Worm (Caenorhabditis elegans) whole organism, dauer: Measurements from ENCODE around the gene ZC190.5.
"Not testable (repeated sequence)": the region's sequence is repeated elsewhere in the genome, so short reads cannot be mapped to it uniquely, and the experiment has no call there.

Experiments used
- unc-62 ChIP-seq: sonication (generic microtip); optimal IDR thresholded peaks from 2 replicates; lab custom pipeline; 2017; ENCODE audit warnings: missing biosample characterization, missing genetic modification reagents, missing genetic modification characterization

ZC190.5 gene

ce11 chrV:8673498-8673897 lies at the start of gene ZC190.5:
Gene ZC190.5 (minus strand): TSS chrV:8673598.
- TF ChIP-seq unc-62 (GFP tag; lab: Kevin White, UChicago): no peak

- TF ChIP-seq unc-62 (GFP tag; lab: Kevin White, UChicago): not testable (repeated sequence)
Observed at ce11 chrV:8722160-8722559, 48.8 kb upstream of the ZC190.5 start, which contains the start of gene ZC196.8. Gene ZC196.8 (minus strand): TSS chrV:8722260.

- no peak for TF ChIP-seq unc-62 (GFP tag; lab: Kevin White, UChicago)
Observed at ce11 chrV:8718399-8718798, 45.0 kb upstream of the ZC190.5 start.

ce11 chrV:8716175-8716574 lies 42.8 kb upstream of the ZC190.5 start, which contains the start of gene glr-5:
Gene glr-5 (plus strand): TSS chrV:8716495.
- no peak for TF ChIP-seq unc-62 (GFP tag; lab: Kevin White, UChicago)

- no peak for TF ChIP-seq unc-62 (GFP tag; lab: Kevin White, UChicago)
Observed at ce11 chrV:8711910-8712309, 38.5 kb upstream of the ZC190.5 start, which contains the start of gene ZC178.2. Gene ZC178.2 (minus strand): TSS chrV:8712010.

- not testable (repeated sequence) for TF ChIP-seq unc-62 (GFP tag; lab: Kevin White, UChicago)
Observed at ce11 chrV:8696218-8696617, 22.8 kb upstream of the ZC190.5 start, which contains the start of gene ZC190.10. Gene ZC190.10 (minus strand): TSS chrV:8696318.

ce11 chrV:8687707-8688106 lies 14.3 kb upstream of the ZC190.5 start, which contains the start of gene ZC190.8:
Gene ZC190.8 (minus strand): TSS chrV:8687807.
- TF ChIP-seq unc-62 (GFP tag; lab: Kevin White, UChicago): no peak

- TF ChIP-seq unc-62 (GFP tag; lab: Kevin White, UChicago): no peak
Observed at ce11 chrV:8686764-8687163, 13.4 kb upstream of the ZC190.5 start, which contains the start of gene ZC190.7. Gene ZC190.7 (minus strand): TSS chrV:8686864.

- TF ChIP-seq unc-62 (GFP tag; lab: Kevin White, UChicago): no peak
Observed at ce11 chrV:8683787-8684186, 10.4 kb upstream of the ZC190.5 start.

- TF ChIP-seq unc-62 (GFP tag; lab: Kevin White, UChicago): no peak
Observed at ce11 chrV:8682719-8683118, 9.3 kb upstream of the ZC190.5 start, which contains the start of gene cln-3.3. Gene cln-3.3 (plus strand): TSS chrV:8683052.

ce11 chrV:8681050-8681449 lies 7.7 kb upstream of the ZC190.5 start, which contains the start of gene ZC190.2:
Gene ZC190.2 (plus strand): TSS chrV:8681350.
- no peak for TF ChIP-seq unc-62 (GFP tag; lab: Kevin White, UChicago)

ce11 chrV:8677193-8677592 lies 3.8 kb upstream of the ZC190.5 start, which contains the start of gene ZC190.6:
Gene ZC190.6 (minus strand): TSS chrV:8677293.
- TF ChIP-seq unc-62 (GFP tag; lab: Kevin White, UChicago): no peak

- no peak for TF ChIP-seq unc-62 (GFP tag; lab: Kevin White, UChicago)
Observed at ce11 chrV:8671568-8672123, 1.8 kb downstream of the ZC190.5 start.

ce11 chrV:8670759-8671158 lies 2.6 kb downstream of the ZC190.5 start:
- TF ChIP-seq unc-62 (GFP tag; lab: Kevin White, UChicago): no peak

ce11 chrV:8668224-8668623 lies 5.2 kb downstream of the ZC190.5 start:
- TF ChIP-seq unc-62 (GFP tag; lab: Kevin White, UChicago): no peak

ce11 chrV:8667230-8668021 lies 6.0 kb downstream of the ZC190.5 start:
- TF ChIP-seq unc-62 (GFP tag; lab: Kevin White, UChicago): no peak
